Worm (Caenorhabditis elegans) whole organism, early embryonic: ENCODE results near the gene F44G3.7.

Experiments used
- ama-1 ChIP-seq: fragments of 150-350 bp; optimal IDR thresholded peaks from 2 replicates; lab custom pipeline; 2014
- ceh-13 ChIP-seq: fragments of 200-800 bp; sonication (Bioruptor generic); optimal IDR thresholded peaks from 2 replicates; lab custom pipeline; 2018; ENCODE audit warnings: mild to moderate bottlenecking, missing genetic modification characterization, missing compliant biosample characterization
- ceh-36 ChIP-seq: sonication (generic microtip); optimal IDR thresholded peaks from 2 replicates; lab custom pipeline; 2016; ENCODE audit warnings: missing genetic modification characterization, inconsistent platforms, missing compliant biosample characterization
- flt-1 ChIP-seq: fragments of 200-800 bp; sonication (Bioruptor generic); IDR thresholded peaks from 2 replicates; pipeline ENCODE4 v1.3.6; 2022; ENCODE audit warnings: missing genetic modification characterization, missing compliant biosample characterization
- hmg-4 ChIP-seq: fragments of 200-800 bp; sonication (Bioruptor generic); optimal IDR thresholded peaks from 2 replicates; lab custom pipeline; 2018; ENCODE audit warnings: mild to moderate bottlenecking, missing genetic modification characterization, missing compliant biosample characterization
- pes-1 ChIP-seq: fragments of 200-800 bp; sonication (Bioruptor generic); IDR thresholded peaks from 2 replicates; pipeline ENCODE4 v1.3.6; 2022; ENCODE audit warnings: missing genetic modification reagents, missing genetic modification characterization, missing compliant biosample characterization
- scrt-1 ChIP-seq: fragments of 200-800 bp; sonication (Bioruptor generic); IDR thresholded peaks from 2 replicates; pipeline ENCODE4 v1.3.6; 2022; ENCODE audit warnings: missing genetic modification characterization, missing compliant biosample characterization
- sea-1 ChIP-seq: fragments of 200-800 bp; sonication (Bioruptor generic); conservative IDR thresholded peaks from 2 replicates; pipeline ENCODE4 v1.3.6; 2022; ENCODE audit warnings: missing genetic modification characterization, missing compliant biosample characterization
- tbx-11 ChIP-seq: fragments of 200-800 bp; sonication (Bioruptor generic); IDR thresholded peaks from 2 replicates; pipeline ENCODE4 v1.3.6; 2022; ENCODE audit warnings: missing genetic modification characterization, missing compliant biosample characterization
- tra-4 ChIP-seq: sonication (generic microtip); optimal IDR thresholded peaks from 2 replicates; lab custom pipeline; 2017; ENCODE audit warnings: missing genetic modification characterization, missing compliant biosample characterization

ce11 chrV:16114237-16114636, 22.7 kb downstream of the F44G3.7 start, which contains the start of gene srxa-16:
- TF ChIP-seq flt-1 (GFP tag; lab: Robert Waterston, UW), result no peak
- TF ChIP-seq scrt-1 (GFP tag; lab: Robert Waterston, UW), result no peak
- TF ChIP-seq ama-1 (lab: Kevin White, UChicago), result no peak
- TF ChIP-seq tbx-11 (GFP tag; lab: Robert Waterston, UW), result no peak
- TF ChIP-seq hmg-4, result no peak
- no peak for TF ChIP-seq tra-4 (tag; lab: Kevin White, UChicago)
- no peak for TF ChIP-seq ceh-36 (tag; lab: Kevin White, UChicago)
- no peak for TF ChIP-seq pes-1 (GFP tag; lab: Robert Waterston, UW)
- TF ChIP-seq sea-1 (GFP tag; lab: Robert Waterston, UW), result no peak
- TF ChIP-seq ceh-13 (GFP tag; lab: Kevin White, UChicago), result no peak
